Fruit fly (Drosophila melanogaster): ENCODE results near the gene tfc.

Gene tfc

dm6 chr3L:1300076-1300635 lies 43.9 kb downstream of the tfc start (continued):
- TF ChIP-seq CG10565 (GFP tag; optimal IDR thresholded peaks at IDR 0.05) (no peak), psq (GFP tag; optimal IDR thresholded peaks at IDR 0.05) (peak; percentile 54), CG11695 (GFP tag; IDR thresholded peaks at IDR 0.05) (peak; percentile 83), CG11247 (GFP tag; IDR thresholded peaks at IDR 0.05) (peak; percentile 60; the same call in 1 of the 2 replicates), Hmr (GFP tag; optimal IDR thresholded peaks at IDR 0.05) (peak; percentile 79), Atf6 (GFP tag; IDR thresholded peaks at IDR 0.05) (peak; percentile 77), Xrp1 (GFP tag; IDR thresholded peaks at IDR 0.05) (peak; percentile 93), CG1647 (GFP tag; optimal IDR thresholded peaks at IDR 0.05) (no peak), CG12942 (GFP tag; optimal IDR thresholded peaks at IDR 0.05) (peak; percentile 76), CG7745 (tag; optimal IDR thresholded peaks at IDR 0.05) (no peak), Sox100B (GFP tag; optimal IDR thresholded peaks at IDR 0.05) (no peak), CG6175 (GFP tag; IDR thresholded peaks at IDR 0.05) (no peak), sd (tag; optimal IDR thresholded peaks at IDR 0.05) (peak; percentile 93), Mad (GFP tag; optimal IDR thresholded peaks at IDR 0.05) (peak; percentile 25), CG16863 (GFP tag; optimal IDR thresholded peaks at IDR 0.05) (peak; percentile 38), CG2116 (GFP tag; optimal IDR thresholded peaks at IDR 0.05) (peak; percentile 47), CG13624 (GFP tag; optimal IDR thresholded peaks at IDR 0.05) (peak; percentile 26), sc (optimal IDR thresholded peaks at IDR 0.05) (no peak), sc (GFP tag; optimal IDR thresholded peaks at IDR 0.05) (peak; percentile 79), CG4707 (GFP tag; optimal IDR thresholded peaks at IDR 0.05) (peak; percentile 50), eve (GFP tag; optimal IDR thresholded peaks at IDR 0.05) (no peak), CG1602 (GFP tag; optimal IDR thresholded peaks at IDR 0.05) (peak; percentile 80), dan (GFP tag; IDR thresholded peaks at IDR 0.05) (no peak), Sry-β (GFP tag; optimal IDR thresholded peaks at IDR 0.05) (no peak), CG10462 (GFP tag; optimal IDR thresholded peaks at IDR 0.05) (peak; percentile 57), grn (GFP tag; optimal IDR thresholded peaks at IDR 0.05) (peak; percentile 80), sna (GFP tag; IDR thresholded peaks at IDR 0.05; ENCODE audit: partially characterized antibody) (no peak), CG8359 (GFP tag; optimal IDR thresholded peaks at IDR 0.05; ENCODE audit: borderline replicate concordance) (peak; percentile 62), twi (tag; optimal IDR thresholded peaks at IDR 0.05) (peak; percentile 96), Blimp-1 (GFP tag; optimal IDR thresholded peaks at IDR 0.05) (peak; percentile 91), vnd (GFP tag; IDR thresholded peaks at IDR 0.05; ENCODE audit: partially characterized antibody) (no peak), CG7786 (GFP tag; optimal IDR thresholded peaks at IDR 0.05) (peak; percentile 19), ttk (GFP tag; IDR thresholded peaks at IDR 0.05) (peak; percentile 48), jing (GFP tag; optimal IDR thresholded peaks at IDR 0.05) (no peak), peb (GFP tag; IDR thresholded peaks at IDR 0.05) (peak; percentile 70; the same call in 1 of the 2 replicates), CG8089 (GFP tag; optimal IDR thresholded peaks at IDR 0.05) (no peak), Dip3 (GFP tag; optimal IDR thresholded peaks at IDR 0.05) (peak; percentile 43), unc-4 (GFP tag; IDR thresholded peaks at IDR 0.05; ENCODE audit: partially characterized antibody) (no peak), CG8290 (GFP tag; optimal IDR thresholded peaks at IDR 0.05) (peak; percentile 70), CG8290 (tag; optimal IDR thresholded peaks at IDR 0.05) (peak; percentile 30 to 55), CG6272 (GFP tag; IDR thresholded peaks at IDR 0.05) (peak; percentile 62), Rx (GFP tag; IDR thresholded peaks at IDR 0.05) (peak; percentile 70), ase (GFP tag; IDR thresholded peaks at IDR 0.05) (peak; percentile 74; the same call in 2 of the 3 replicates), CG2678 (tag; optimal IDR thresholded peaks at IDR 0.05) (peak; percentile 90), mam (GFP tag; optimal IDR thresholded peaks at IDR 0.05) (peak; percentile 24), caup (GFP tag; optimal IDR thresholded peaks at IDR 0.05; ENCODE audit: severe bottlenecking) (peak; percentile 77), prd (optimal IDR thresholded peaks at IDR 0.05) (no peak), prd (GFP tag; IDR thresholded peaks at IDR 0.05) (peak; percentile 89), btn (GFP tag; optimal IDR thresholded peaks at IDR 0.05) (no peak), CG1233 (GFP tag; optimal IDR thresholded peaks at IDR 0.05) (peak; percentile 72), ssp (GFP tag; IDR thresholded peaks at IDR 0.05) (peak; percentile 67)

All from whole organism, embryonic.